Worm (Caenorhabditis elegans): ENCODE measurements around the gene C50F4.6.

The C50F4.6 gene

ce11 chrV:9546860-9547269, 973 bp downstream of the C50F4.6 start, which contains the start of gene his-37 (continued):
- TF ChIP-seq mcd-1 (GFP tag; IDR thresholded peaks at IDR 0.05) (peak; percentile 93), efl-1 (GFP tag; optimal IDR thresholded peaks at IDR 0.05) (peak; percentile 38), attf-3 (GFP tag; conservative IDR thresholded peaks at IDR 0.05) (peak; percentile 72), repo-1 (tag; optimal IDR thresholded peaks at IDR 0.05) (peak; percentile 94), nfya-1 (tag; optimal IDR thresholded peaks at IDR 0.05; ENCODE audit: borderline replicate concordance, insufficient read depth) (no peak), sdz-38 (tag; optimal IDR thresholded peaks at IDR 0.05) (no peak), ztf-26 (tag; optimal IDR thresholded peaks at IDR 0.05) (peak; percentile 98), T07F8.4 (tag; optimal IDR thresholded peaks at IDR 0.05) (no peak), nfyb-1 (GFP tag; IDR thresholded peaks at IDR 0.05) (peak; percentile 97), egl-44 (GFP tag; IDR thresholded peaks at IDR 0.05) (peak; percentile 96), snpc-4 (GFP tag; optimal IDR thresholded peaks at IDR 0.05) (peak; percentile 43), snpc-4 (tag; optimal IDR thresholded peaks at IDR 0.05) (peak; percentile 77 to 89 (median 84)), gei-17 (GFP tag; optimal IDR thresholded peaks at IDR 0.05) (peak; percentile 85), T26A5.8 (tag; optimal IDR thresholded peaks at IDR 0.05) (no peak), hlh-12 (tag; optimal IDR thresholded peaks at IDR 0.05) (no peak), ztf-6 (GFP tag; IDR thresholded peaks at IDR 0.05) (peak; percentile 93), nhr-80 (tag; optimal IDR thresholded peaks at IDR 0.05) (peak; percentile 99), K12H6.12 (tag; optimal IDR thresholded peaks at IDR 0.05) (peak; percentile 100), xnd-1 (tag; optimal IDR thresholded peaks at IDR 0.05) (no peak), fkh-3 (tag; optimal IDR thresholded peaks at IDR 0.05) (no peak), Y56A3A.18 (GFP tag; IDR thresholded peaks at IDR 0.05) (peak; percentile 48; the same call in 1 of the 2 replicates), ztf-3 (GFP tag; optimal IDR thresholded peaks at IDR 0.05) (peak; percentile 78), die-1 (tag; optimal IDR thresholded peaks at IDR 0.05) (peak; percentile 65), athp-1 (tag; optimal IDR thresholded peaks at IDR 0.05) (peak; percentile 59), nfya-2 (GFP tag; IDR thresholded peaks at IDR 0.05) (no peak), K11D2.4 (GFP tag; IDR thresholded peaks at IDR 0.05) (peak; percentile 98), chd-7 (tag; optimal IDR thresholded peaks at IDR 0.05) (peak; percentile 94), ceh-58 (GFP tag; IDR thresholded peaks at IDR 0.05) (no peak), attf-6 (GFP tag; IDR thresholded peaks at IDR 0.05) (no peak), zim-3 (tag; optimal IDR thresholded peaks at IDR 0.05) (no peak), snpc-1.3 (tag; optimal IDR thresholded peaks at IDR 0.05; ENCODE audit: insufficient read depth) (peak; percentile 26), lin-40 (tag; optimal IDR thresholded peaks at IDR 0.05) (peak; percentile 99), snpc-1.1 (tag; optimal IDR thresholded peaks at IDR 0.05; ENCODE audit: insufficient read depth) (no peak), ccch-3 (GFP tag; optimal IDR thresholded peaks at IDR 0.05) (no peak), dpff-1 (tag; optimal IDR thresholded peaks at IDR 0.05) (no peak), F55B11.4 (tag; optimal IDR thresholded peaks at IDR 0.05; ENCODE audit: borderline replicate concordance, insufficient read depth) (no peak), ztf-18 (tag; optimal IDR thresholded peaks at IDR 0.05) (peak; percentile 91), unc-130 (GFP tag; optimal IDR thresholded peaks at IDR 0.05) (no peak), nhr-90 (tag; optimal IDR thresholded peaks at IDR 0.05) (peak; percentile 95), B0261.1 (tag; optimal IDR thresholded peaks at IDR 0.05) (peak; percentile 29), madf-3 (GFP tag; IDR thresholded peaks at IDR 0.05) (peak; percentile 93), ceh-40 (GFP tag; IDR thresholded peaks at IDR 0.05) (no peak), atf-7 (tag; optimal IDR thresholded peaks at IDR 0.05) (peak; percentile 97), mel-28 (tag; optimal IDR thresholded peaks at IDR 0.05; ENCODE audit: borderline replicate concordance) (no peak), mes-4 (tag; optimal IDR thresholded peaks at IDR 0.05) (no peak), pha-4 (tag; optimal IDR thresholded peaks at IDR 0.05) (peak; percentile 96), cebp-1 (GFP tag; IDR thresholded peaks at IDR 0.05) (peak; percentile 78), cebp-1 (tag; optimal IDR thresholded peaks at IDR 0.05) (peak; percentile 96)

All from whole organism, young adult.